Fruit fly (Drosophila melanogaster) whole organism, pupa: ENCODE data around the gene Tnpo-SR.

Source experiments
- CG10348 ChIP-seq: fragments of 200-800 bp; sonication (Bioruptor generic); IDR thresholded peaks from 2 replicates; pipeline ENCODE4 v1.3.6; 2022; ENCODE audit warnings: missing biosample characterization, missing genetic modification characterization
- CG12605 ChIP-seq: fragments of 200-800 bp; sonication (Bioruptor generic); IDR thresholded peaks from 2 replicates; pipeline ENCODE4 v1.3.6; 2022; ENCODE audit warnings: missing biosample characterization, missing genetic modification characterization
- CG13204 ChIP-seq: fragments of 200-800 bp; sonication (Bioruptor generic); optimal IDR thresholded peaks from 2 replicates; lab custom pipeline; 2018; ENCODE audit warnings: missing biosample characterization, mild to moderate bottlenecking, missing genetic modification characterization, moderate library complexity
- CG14655 ChIP-seq: fragments of 200-800 bp; sonication (Bioruptor generic); optimal IDR thresholded peaks from 3 replicates; lab custom pipeline; 2017; ENCODE audit warnings: mild to moderate bottlenecking, missing biosample characterization, missing genetic modification reagents, missing genetic modification characterization
- CG15710 ChIP-seq: fragments of 200-800 bp; sonication (Bioruptor generic); optimal IDR thresholded peaks from 2 replicates; lab custom pipeline; 2018; ENCODE audit warnings: missing biosample characterization, mild to moderate bottlenecking, missing genetic modification characterization, moderate library complexity
- CG17806 ChIP-seq: fragments of 200-800 bp; sonication (Bioruptor generic); optimal IDR thresholded peaks from 2 replicates; lab custom pipeline; 2018; ENCODE audit warnings: missing biosample characterization, mild to moderate bottlenecking, missing genetic modification characterization, moderate library complexity
- CG32121 ChIP-seq: fragments of 200-800 bp; sonication (Bioruptor generic); IDR thresholded peaks from 2 replicates; pipeline ENCODE4 v1.3.6; 2022; ENCODE audit warnings: missing biosample characterization, missing genetic modification characterization
- CG34367 ChIP-seq: fragments of 200-800 bp; sonication (Bioruptor generic); optimal IDR thresholded peaks from 2 replicates; lab custom pipeline; 2018; ENCODE audit warnings: missing biosample characterization, mild to moderate bottlenecking, missing genetic modification characterization
- CG4496 ChIP-seq: fragments of 200-800 bp; sonication (Bioruptor generic); IDR thresholded peaks from 3 replicates; pipeline ENCODE4 v1.3.6; 2022; ENCODE audit warnings: missing biosample characterization, missing genetic modification characterization
- CG8159 ChIP-seq: fragments of 200-800 bp; sonication (Bioruptor generic); optimal IDR thresholded peaks from 3 replicates; lab custom pipeline; 2018; ENCODE audit warnings: missing biosample characterization, mild to moderate bottlenecking, missing genetic modification characterization, moderate library complexity
- CG8301 ChIP-seq: fragments of 200-800 bp; sonication (Bioruptor generic); optimal IDR thresholded peaks from 2 replicates; lab custom pipeline; 2018; ENCODE audit warnings: missing biosample characterization, mild to moderate bottlenecking, missing genetic modification characterization
- CG9948 ChIP-seq: fragments of 200-800 bp; sonication (Bioruptor generic); optimal IDR thresholded peaks from 2 replicates; lab custom pipeline; 2018; ENCODE audit warnings: missing biosample characterization, mild to moderate bottlenecking, missing genetic modification characterization, moderate library complexity
- D1 ChIP-seq: fragments of 200-800 bp; sonication (Bioruptor generic); optimal IDR thresholded peaks from 2 replicates; lab custom pipeline; 2018; ENCODE audit warnings: missing biosample characterization, mild to moderate bottlenecking, missing genetic modification characterization, moderate library complexity
- EcR ChIP-seq: fragments of 200-800 bp; sonication (Bioruptor generic); optimal IDR thresholded peaks from 3 replicates; lab custom pipeline; 2019; ENCODE audit warnings: missing biosample characterization, missing genetic modification characterization, mild to moderate bottlenecking, moderate library complexity, missing genetic modification reagents
- Ets98B ChIP-seq: fragments of 200-800 bp; sonication (Bioruptor generic); IDR thresholded peaks from 2 replicates; pipeline ENCODE4 v1.3.6; 2022; ENCODE audit warnings: missing biosample characterization, missing genetic modification characterization
- Pif1A ChIP-seq: fragments of 200-800 bp; sonication (Bioruptor generic); optimal IDR thresholded peaks from 3 replicates; lab custom pipeline; 2016; ENCODE audit warnings: missing biosample characterization, missing genetic modification characterization
- Pif1B ChIP-seq: fragments of 200-800 bp; sonication (Bioruptor generic); optimal IDR thresholded peaks from 3 replicates; lab custom pipeline; 2016; ENCODE audit warnings: missing biosample characterization, missing genetic modification characterization
- Snoo ChIP-seq: fragments of 200-800 bp; sonication (Bioruptor generic); optimal IDR thresholded peaks from 3 replicates; lab custom pipeline; 2017; ENCODE audit warnings: missing biosample characterization, mild to moderate bottlenecking, missing genetic modification characterization, inconsistent platforms
- fd96Ca ChIP-seq: fragments of 200-800 bp; sonication (Bioruptor generic); IDR thresholded peaks from 3 replicates; pipeline ENCODE4 v1.3.6; 2022; ENCODE audit warnings: missing biosample characterization, missing genetic modification characterization
- gl ChIP-seq: fragments of 200-800 bp; sonication (Bioruptor generic); optimal IDR thresholded peaks from 2 replicates; lab custom pipeline; 2018; ENCODE audit warnings: missing biosample characterization, mild to moderate bottlenecking, missing genetic modification characterization
- rn ChIP-seq: fragments of 200-800 bp; sonication (Bioruptor generic); IDR thresholded peaks from 2 replicates; pipeline ENCODE4 v1.3.6; 2022; ENCODE audit warnings: missing biosample characterization, missing genetic modification characterization

The Tnpo-SR gene

DNA sequence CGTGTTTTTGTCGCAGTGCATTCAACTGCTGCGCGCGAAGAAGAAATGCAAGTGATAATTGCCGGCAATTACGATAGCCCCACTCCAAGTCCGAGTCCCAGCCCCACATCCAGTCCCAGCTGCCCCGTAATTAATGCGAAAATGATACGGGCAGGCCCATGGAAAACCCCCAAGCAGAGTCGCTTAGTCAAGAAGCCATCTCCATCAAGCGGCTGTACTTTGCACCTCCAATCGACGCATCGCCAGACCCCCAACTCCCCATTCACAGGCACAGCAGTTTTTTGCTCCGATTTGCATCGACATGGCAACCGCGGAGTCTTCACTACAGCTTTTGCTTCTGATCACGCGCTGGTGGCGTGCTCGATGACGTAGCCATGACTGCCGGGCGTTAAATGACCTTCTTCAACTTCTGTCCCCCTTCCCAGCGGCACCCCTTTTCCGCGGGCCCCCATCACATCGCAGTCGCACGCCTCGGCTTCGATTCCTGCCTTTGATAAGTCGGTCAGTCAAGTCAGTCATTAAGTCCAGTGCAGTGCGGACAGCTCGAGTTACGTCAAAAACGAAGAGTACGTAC is 46.6 kb downstream of the Tnpo-SR start:
- TF ChIP-seq EcR (GFP tag; lab: Kevin White, UChicago) (peak; percentile 95), Ets98B (GFP tag; lab: Robert Waterston, UW) (peak; percentile 44; the same call in 1 of the 2 replicates), CG34367 (tag; lab: Kevin White, UChicago) (peak; percentile 34), Pif1A (peak; percentile 21), CG9948 (tag; lab: Kevin White, UChicago) (no peak), CG4496 (GFP tag; lab: Robert Waterston, UW) (0 out of 3 replicates have a peak, but pooled peaks have one; percentile 38), CG15710 (tag; lab: Kevin White, UChicago) (peak; percentile 1), CG8301 (tag; lab: Kevin White, UChicago) (peak; percentile 17), D1 (tag; lab: Kevin White, UChicago) (no peak), CG14655 (GFP tag; lab: Kevin White, UChicago) (peak; percentile 45), CG12605 (GFP tag; lab: Robert Waterston, UW) (no peak), fd96Ca (GFP tag; lab: Robert Waterston, UW) (no peak), CG10348 (GFP tag; lab: Robert Waterston, UW) (no peak), CG8159 (tag; lab: Kevin White, UChicago) (peak; percentile 30), rn (GFP tag; lab: Robert Waterston, UW) (no peak), CG17806 (tag; lab: Kevin White, UChicago) (no peak), gl (peak; percentile 88), Pif1B (GFP tag; lab: Kevin White, UChicago) (peak; percentile 20), CG13204 (GFP tag; lab: Kevin White, UChicago) (peak; percentile 91), Snoo (tag; lab: Kevin White, UChicago) (peak; percentile 29), CG32121 (GFP tag; lab: Robert Waterston, UW) (no peak)

DNA sequence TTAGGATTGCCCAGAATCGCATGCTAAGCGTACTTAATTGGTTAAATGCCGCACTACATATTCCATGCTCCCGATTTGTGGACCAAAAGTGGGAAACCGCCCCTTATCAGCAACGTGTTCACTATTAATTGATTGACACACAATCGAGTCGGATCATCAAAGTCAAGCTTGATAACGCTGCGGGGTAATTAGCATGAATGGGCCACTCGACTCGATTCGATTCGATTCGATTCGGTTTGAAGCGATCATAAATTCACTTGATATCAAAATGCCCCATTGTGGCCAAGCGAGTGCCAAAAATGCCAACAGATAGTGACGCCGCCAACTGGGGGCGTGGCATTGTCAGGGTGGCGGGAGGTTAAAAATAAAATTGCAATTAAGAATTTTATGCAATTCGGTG is 47.9 kb downstream of the Tnpo-SR start:
- no peak for TF ChIP-seq CG4496 (GFP tag; lab: Robert Waterston, UW)
- TF ChIP-seq CG8301 (tag; lab: Kevin White, UChicago) = no peak
- no peak for TF ChIP-seq CG12605 (GFP tag; lab: Robert Waterston, UW)
- no peak for TF ChIP-seq CG8159 (tag; lab: Kevin White, UChicago)
- no peak for TF ChIP-seq CG9948 (tag; lab: Kevin White, UChicago)
- no peak for TF ChIP-seq Snoo (tag; lab: Kevin White, UChicago)
- TF ChIP-seq D1 (tag; lab: Kevin White, UChicago) = no peak
- no peak for TF ChIP-seq CG34367 (tag; lab: Kevin White, UChicago)
- no peak for TF ChIP-seq CG17806 (tag; lab: Kevin White, UChicago)
- no peak for TF ChIP-seq Ets98B (GFP tag; lab: Robert Waterston, UW)
- no peak for TF ChIP-seq gl
- TF ChIP-seq rn (GFP tag; lab: Robert Waterston, UW) = no peak
- no peak for TF ChIP-seq EcR (GFP tag; lab: Kevin White, UChicago)
- no peak for TF ChIP-seq Pif1B (GFP tag; lab: Kevin White, UChicago)
- no peak for TF ChIP-seq CG14655 (GFP tag; lab: Kevin White, UChicago)
- no peak for TF ChIP-seq CG15710 (tag; lab: Kevin White, UChicago)
- no peak for TF ChIP-seq CG13204 (GFP tag; lab: Kevin White, UChicago)
- TF ChIP-seq Pif1A = no peak
- no peak for TF ChIP-seq CG32121 (GFP tag; lab: Robert Waterston, UW)
- TF ChIP-seq, all 21 proteins: peak for 0

DNA sequence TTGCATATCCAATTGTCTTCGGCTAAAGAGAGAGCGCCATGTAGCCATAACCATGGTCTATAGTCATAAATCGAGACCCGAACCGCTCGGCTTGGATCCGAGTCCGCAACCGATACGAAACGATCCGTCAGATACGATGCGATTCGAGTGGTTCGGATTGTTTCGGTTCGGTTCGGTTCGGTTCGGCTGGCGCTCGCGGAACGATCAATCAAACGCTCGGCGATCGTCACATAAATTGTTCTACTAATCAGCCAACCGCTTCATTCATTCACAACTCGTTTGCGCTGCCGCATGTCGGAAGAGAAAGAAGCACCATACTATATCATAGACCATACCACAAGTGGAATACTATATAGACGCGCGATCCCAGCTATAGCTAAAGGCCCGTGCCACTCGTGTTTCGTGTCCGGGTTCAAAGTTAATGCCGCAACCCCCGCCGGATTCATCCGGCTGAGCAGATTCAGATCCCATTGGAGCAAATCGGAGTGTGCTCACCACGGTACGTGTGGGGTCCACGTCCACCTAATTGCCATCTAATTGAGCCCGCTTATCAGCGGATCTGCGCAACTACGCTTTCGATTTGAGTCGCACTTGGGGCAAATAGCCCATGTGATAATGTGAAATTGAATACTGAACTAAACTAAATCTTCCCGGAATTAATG is 48.4 kb downstream of the Tnpo-SR start:
- peak; percentile 37; the same call in 1 of the 2 replicates for TF ChIP-seq Ets98B (GFP tag; lab: Robert Waterston, UW)
- peak; percentile 44 for TF ChIP-seq CG12605 (GFP tag; lab: Robert Waterston, UW)
- TF ChIP-seq CG15710 (tag; lab: Kevin White, UChicago) = no peak
- no peak for TF ChIP-seq CG17806 (tag; lab: Kevin White, UChicago)
- TF ChIP-seq Pif1B (GFP tag; lab: Kevin White, UChicago) = no peak
- TF ChIP-seq CG32121 (GFP tag; lab: Robert Waterston, UW) = no peak
- TF ChIP-seq CG4496 (GFP tag; lab: Robert Waterston, UW) = peak; percentile 67
- no peak for TF ChIP-seq CG10348 (GFP tag; lab: Robert Waterston, UW)
- no peak for TF ChIP-seq fd96Ca (GFP tag; lab: Robert Waterston, UW)
- no peak for TF ChIP-seq EcR (GFP tag; lab: Kevin White, UChicago)
- peak; percentile 54 for TF ChIP-seq CG13204 (GFP tag; lab: Kevin White, UChicago)
- no peak for TF ChIP-seq CG8301 (tag; lab: Kevin White, UChicago)

DNA sequence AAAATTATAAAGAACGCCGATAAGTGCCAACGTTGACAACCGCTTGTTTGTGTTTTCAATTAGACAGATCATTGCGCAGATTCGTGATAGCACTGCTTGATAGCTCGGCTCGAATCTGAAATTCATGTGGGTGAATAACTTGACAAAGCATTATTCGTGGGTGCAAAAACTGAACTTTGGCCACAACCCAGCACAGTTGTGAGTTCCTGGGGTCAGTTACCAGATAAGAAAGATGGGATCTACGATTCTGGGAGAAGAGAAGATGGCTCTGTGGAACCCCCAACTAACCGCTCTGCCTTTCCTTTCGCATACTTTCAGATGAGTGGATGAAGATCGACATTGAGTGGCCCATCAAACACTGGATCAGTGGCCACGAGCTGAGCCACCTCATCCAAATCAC is 51.1 kb downstream of the Tnpo-SR start:
- TF ChIP-seq rn (GFP tag; lab: Robert Waterston, UW) = no peak
- no peak for TF ChIP-seq D1 (tag; lab: Kevin White, UChicago)
- no peak for TF ChIP-seq CG8301 (tag; lab: Kevin White, UChicago)
- no peak for TF ChIP-seq CG13204 (GFP tag; lab: Kevin White, UChicago)
- no peak for TF ChIP-seq CG32121 (GFP tag; lab: Robert Waterston, UW)
- TF ChIP-seq CG15710 (tag; lab: Kevin White, UChicago) = no peak
- TF ChIP-seq Ets98B (GFP tag; lab: Robert Waterston, UW) = no peak
- no peak for TF ChIP-seq CG9948 (tag; lab: Kevin White, UChicago)
- no peak for TF ChIP-seq Pif1A
- no peak for TF ChIP-seq CG14655 (GFP tag; lab: Kevin White, UChicago)
- no peak for TF ChIP-seq gl
- TF ChIP-seq, all 21 proteins: peak for 0

DNA sequence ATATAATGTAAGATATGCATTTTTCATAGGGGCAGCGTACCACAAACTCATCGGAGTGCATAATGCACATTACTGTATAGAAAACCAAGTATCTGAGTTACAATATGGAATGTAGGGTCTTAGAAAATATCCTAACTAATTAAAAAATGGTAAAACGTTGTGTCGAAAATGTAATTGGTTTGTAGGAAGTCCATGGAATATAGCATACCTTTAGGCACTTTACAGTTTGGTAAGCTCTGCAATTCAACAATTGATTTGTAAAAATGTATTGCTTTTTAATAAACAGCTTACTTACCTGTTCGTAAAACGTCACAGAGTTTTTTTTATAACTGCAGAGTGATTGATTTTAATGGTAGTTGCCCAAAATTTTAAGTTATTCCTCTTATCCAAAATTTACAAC is 52.4 kb downstream of the Tnpo-SR start, which contains the start of gene CG2964:
TSS of gene CG2964 (plus strand) at position 301 of the 400 bp plus-strand sequence.
- TF ChIP-seq CG10348 (GFP tag; lab: Robert Waterston, UW) = no peak
- no peak for TF ChIP-seq D1 (tag; lab: Kevin White, UChicago)
- no peak for TF ChIP-seq Snoo (tag; lab: Kevin White, UChicago)
- no peak for TF ChIP-seq CG32121 (GFP tag; lab: Robert Waterston, UW)
- no peak for TF ChIP-seq fd96Ca (GFP tag; lab: Robert Waterston, UW)
- no peak for TF ChIP-seq CG8301 (tag; lab: Kevin White, UChicago)
- TF ChIP-seq CG17806 (tag; lab: Kevin White, UChicago) = no peak
- TF ChIP-seq CG34367 (tag; lab: Kevin White, UChicago) = no peak
- no peak for TF ChIP-seq CG13204 (GFP tag; lab: Kevin White, UChicago)
- no peak for TF ChIP-seq rn (GFP tag; lab: Robert Waterston, UW)
- TF ChIP-seq CG14655 (GFP tag; lab: Kevin White, UChicago) = no peak
- no peak for TF ChIP-seq EcR (GFP tag; lab: Kevin White, UChicago)
- TF ChIP-seq CG15710 (tag; lab: Kevin White, UChicago) = no peak
- no peak for TF ChIP-seq CG12605 (GFP tag; lab: Robert Waterston, UW)
- TF ChIP-seq Ets98B (GFP tag; lab: Robert Waterston, UW) = no peak
- no peak for TF ChIP-seq CG4496 (GFP tag; lab: Robert Waterston, UW)
